Worm (Caenorhabditis elegans) whole organism, L1 larva: ENCODE measurements around the gene uncp-18.

Source experiments
- F16B12.6 ChIP-seq: fragments of 150-350 bp; optimal IDR thresholded peaks from 2 replicates; lab custom pipeline; 2014; ENCODE audit warnings: missing biosample characterization, missing genetic modification characterization
- ama-1 ChIP-seq: fragments of 150-350 bp; optimal IDR thresholded peaks from 2 replicates; lab custom pipeline; 2014
- ceh-90 ChIP-seq: sonication (generic microtip); optimal IDR thresholded peaks from 2 replicates; lab custom pipeline; 2016; ENCODE audit warnings: missing genetic modification characterization, missing compliant biosample characterization
- dsc-1 ChIP-seq: sonication (generic microtip); optimal IDR thresholded peaks from 2 replicates; lab custom pipeline; 2016; ENCODE audit warnings: mild to moderate bottlenecking, missing genetic modification characterization, missing compliant biosample characterization
- lin-13 ChIP-seq: fragments of 150-350 bp; optimal IDR thresholded peaks from 2 replicates; lab custom pipeline; 2014; ENCODE audit warnings: missing biosample characterization, missing genetic modification reagents, missing genetic modification characterization
- lin-35 ChIP-seq, 2 experiments: fragments of 150-350 bp; optimal IDR thresholded peaks; 2 replicates each; lab custom pipeline; 2014; ENCODE audit warnings: missing biosample characterization in 2 of 2, missing genetic modification characterization in 2 of 2, missing genetic modification reagents in 2 of 2
- lsy-2 ChIP-seq, 2 experiments: fragments of 150-350 bp; optimal IDR thresholded peaks; 2 replicates each; lab custom pipeline; 2014; ENCODE audit warnings: missing biosample characterization in 2 of 2, missing genetic modification characterization in 2 of 2
- nhr-19 ChIP-seq: fragments of 200-800 bp; sonication (Bioruptor generic); conservative IDR thresholded peaks from 2 replicates; pipeline ENCODE4 v1.3.6; 2022; ENCODE audit warnings: missing genetic modification characterization, missing compliant biosample characterization
- skn-1 ChIP-seq: fragments of 150-350 bp; optimal IDR thresholded peaks from 2 replicates; lab custom pipeline; 2014; ENCODE audit warnings: missing biosample characterization, missing genetic modification characterization
- zag-1 ChIP-seq: fragments of 150-350 bp; optimal IDR thresholded peaks from 2 replicates; lab custom pipeline; 2014; ENCODE audit warnings: missing biosample characterization, missing genetic modification characterization
- ztf-11 ChIP-seq, 2 experiments: sonication (generic microtip); optimal IDR thresholded peaks; 2 replicates each; lab custom pipeline; 2016 to 2017; ENCODE audit warnings: missing genetic modification characterization in 2 of 2, missing biosample characterization in 1 of 2, missing compliant biosample characterization in 1 of 2

ce11 chrIV:408892-409291, 18.5 kb downstream of the uncp-18 start:
- TF ChIP-seq nhr-19 (GFP tag; lab: Robert Waterston, UW) = no peak
- TF ChIP-seq ceh-90 (tag; lab: Kevin White, UChicago) = no peak
- no peak for TF ChIP-seq zag-1 (tag; lab: Kevin White, UChicago)
- no peak for TF ChIP-seq dsc-1 (tag; lab: Kevin White, UChicago)
- TF ChIP-seq F16B12.6 (tag; lab: Kevin White, UChicago) = no peak
- TF ChIP-seq skn-1 (tag; lab: Kevin White, UChicago) = no peak
- no peak for TF ChIP-seq lin-35 (GFP tag; optimal IDR thresholded peaks at IDR 0.05; lab: Kevin White, UChicago)
- TF ChIP-seq ama-1 (lab: Kevin White, UChicago) = no peak
- no peak for TF ChIP-seq lsy-2 (tag; optimal IDR thresholded peaks at IDR 0.05; lab: Kevin White, UChicago)
- TF ChIP-seq lin-13 (GFP tag; lab: Kevin White, UChicago) = no peak
- no peak for TF ChIP-seq ztf-11 (tag; optimal IDR thresholded peaks at IDR 0.05; lab: Kevin White, UChicago)
